Worm (Caenorhabditis elegans): Measurements from ENCODE around the gene cest-12.

ce11 chrIII:12155759-12156158 lies 48.4 kb upstream of the cest-12 start:
- TF ChIP-seq mxl-1 (tag; optimal IDR thresholded peaks at IDR 0.05): no peak
- TF ChIP-seq hmg-1.2 (GFP tag; IDR thresholded peaks at IDR 0.05): no peak
- TF ChIP-seq ztf-26 (tag; optimal IDR thresholded peaks at IDR 0.05): no peak
- TF ChIP-seq bed-1 (GFP tag; IDR thresholded peaks at IDR 0.05): no peak
- TF ChIP-seq sea-2 (GFP tag; IDR thresholded peaks at IDR 0.05): no peak
- TF ChIP-seq rec-8 (tag; optimal IDR thresholded peaks at IDR 0.05): no peak
- TF ChIP-seq nfyb-1 (GFP tag; IDR thresholded peaks at IDR 0.05): peak; percentile 82
- no peak for TF ChIP-seq ceh-40 (GFP tag; IDR thresholded peaks at IDR 0.05)
- no peak for TF ChIP-seq ztf-28 (GFP tag; IDR thresholded peaks at IDR 0.05)

Data from whole organism, young adult.